Worm (Caenorhabditis elegans) whole organism, L4 larva: Measurements from ENCODE around the gene npr-27.

Source experiments
- T26A8.4 ChIP-seq: fragments of 200-800 bp; sonication (Bioruptor generic); IDR thresholded peaks from 2 replicates; pipeline ENCODE4 v1.3.6; 2022; ENCODE audit warnings: missing genetic modification characterization, missing compliant biosample characterization
- Y75B8A.6 ChIP-seq: fragments of 200-800 bp; sonication (Bioruptor generic); IDR thresholded peaks from 2 replicates; pipeline ENCODE4 v1.3.6; 2022; ENCODE audit warnings: missing genetic modification reagents, missing genetic modification characterization, missing compliant biosample characterization
- ZK337.2 ChIP-seq: fragments of 200-800 bp; sonication (Bioruptor generic); IDR thresholded peaks from 2 replicates; pipeline ENCODE4 v1.3.6; 2022; ENCODE audit warnings: missing genetic modification reagents, missing genetic modification characterization, missing compliant biosample characterization
- aha-1 ChIP-seq: fragments of 150-350 bp; peaks from one replicate; lab custom pipeline; 2014; ENCODE audit warnings: missing biosample characterization, missing genetic modification characterization
- ceh-20 ChIP-seq: fragments of 200-800 bp; sonication (Bioruptor generic); IDR thresholded peaks from 2 replicates; pipeline ENCODE4 v1.3.6; 2022; ENCODE audit warnings: missing genetic modification reagents, missing genetic modification characterization, missing compliant biosample characterization
- dmd-8 ChIP-seq: fragments of 200-800 bp; sonication (Bioruptor generic); IDR thresholded peaks from 2 replicates; pipeline ENCODE4 v1.3.6; 2022; ENCODE audit warnings: missing genetic modification characterization, missing compliant biosample characterization
- dmd-9 ChIP-seq: fragments of 200-800 bp; sonication (Bioruptor generic); IDR thresholded peaks from 2 replicates; pipeline ENCODE4 v1.3.6; 2022; ENCODE audit warnings: missing genetic modification reagents, missing genetic modification characterization, missing compliant biosample characterization
- dpl-1 ChIP-seq: fragments of 150-350 bp; optimal IDR thresholded peaks from 2 replicates; lab custom pipeline; 2014; ENCODE audit warnings: missing biosample characterization, missing genetic modification reagents, missing genetic modification characterization
- fos-1 ChIP-seq: fragments of 150-350 bp; optimal IDR thresholded peaks from 2 replicates; lab custom pipeline; 2014; ENCODE audit warnings: missing biosample characterization, missing genetic modification characterization
- hlh-11 ChIP-seq: fragments of 200-800 bp; sonication (Bioruptor generic); optimal IDR thresholded peaks from 2 replicates; lab custom pipeline; 2018; ENCODE audit warnings: mild to moderate bottlenecking, missing genetic modification characterization, missing compliant biosample characterization
- lim-7 ChIP-seq: fragments of 200-800 bp; sonication (Bioruptor generic); IDR thresholded peaks from 2 replicates; pipeline ENCODE4 v1.3.6; 2022; ENCODE audit warnings: missing genetic modification characterization, missing compliant biosample characterization
- lir-3 ChIP-seq: sonication (generic microtip); optimal IDR thresholded peaks from 2 replicates; lab custom pipeline; 2016; ENCODE audit warnings: mild to moderate bottlenecking, missing genetic modification characterization, missing compliant biosample characterization
- mdl-1 ChIP-seq, 2 experiments: fragments of 150-350 bp in 1 of 2; sonication (generic microtip) in 1 of 2; optimal IDR thresholded peaks; 2 replicates each; lab custom pipeline; 2014 to 2017; ENCODE audit warnings: missing biosample characterization in 2 of 2, missing genetic modification characterization in 2 of 2
- nhr-48 ChIP-seq: sonication (generic microtip); optimal IDR thresholded peaks from 2 replicates; lab custom pipeline; 2016; ENCODE audit warnings: mild to moderate bottlenecking, missing genetic modification characterization, missing compliant biosample characterization
- nhr-77 ChIP-seq: fragments of 150-350 bp; optimal IDR thresholded peaks from 2 replicates; lab custom pipeline; 2014; ENCODE audit warnings: missing biosample characterization, missing genetic modification characterization
- spr-1 ChIP-seq: sonication (generic microtip); optimal IDR thresholded peaks from 2 replicates; lab custom pipeline; 2016; ENCODE audit warnings: mild to moderate bottlenecking, missing genetic modification characterization, missing compliant biosample characterization
- vab-7 ChIP-seq: fragments of 200-800 bp; sonication (Bioruptor generic); IDR thresholded peaks from 2 replicates; pipeline ENCODE4 v1.3.6; 2022; ENCODE audit warnings: missing genetic modification reagents, missing genetic modification characterization, missing compliant biosample characterization

npr-27 gene

ce11 chrIV:7344020-7344419 lies 38.6 kb downstream of the npr-27 start (continued):
- peak; percentile 38; the same call in 1 of the 2 replicates for TF ChIP-seq ZK337.2
- TF ChIP-seq lim-7 (GFP tag; lab: Robert Waterston, UW): peak; percentile 92
- TF ChIP-seq hlh-11 (tag; lab: Kevin White, UChicago): peak; percentile 9
- peak; percentile 61; the same call in 1 of the 2 replicates for TF ChIP-seq vab-7 (GFP tag; lab: Robert Waterston, UW)
- no peak for TF ChIP-seq nhr-48 (tag; lab: Kevin White, UChicago)
- peak; percentile 82 for TF ChIP-seq dmd-8 (GFP tag; lab: Robert Waterston, UW)
- 0 out of 2 replicates have a peak, but pooled peaks have one; percentile 36 for TF ChIP-seq ceh-20
- TF ChIP-seq aha-1: no peak
- TF ChIP-seq spr-1: no peak
- TF ChIP-seq nhr-77 (tag; lab: Kevin White, UChicago): peak; percentile 6
- peak; percentile 37; the same call in 1 of the 2 replicates for TF ChIP-seq dmd-9
- peak; percentile 63 for TF ChIP-seq T26A8.4
- no peak for TF ChIP-seq fos-1 (tag; lab: Kevin White, UChicago)
- TF ChIP-seq dpl-1 (GFP tag; lab: Kevin White, UChicago): no peak

- TF ChIP-seq mdl-1 (tag; optimal IDR thresholded peaks at IDR 0.05; lab: Kevin White, UChicago) (no peak), lir-3 (tag; lab: Kevin White, UChicago) (no peak), Y75B8A.6 (GFP tag; lab: Robert Waterston, UW) (no peak), T26A8.4 (no peak)
Measured at ce11 chrIV:7346751-7347150, 41.3 kb downstream of the npr-27 start, which contains the start of gene daf-42. Gene daf-42, minus strand, starts transcription at chrIV:7346851.
